Worm (Caenorhabditis elegans) whole organism, L4 larva: ENCODE results near the gene B0393.4.
A peak's percentile ranks its signal among the peaks of the same experiment; 100 is the strongest.

Experiments used
- D1046.2 ChIP-seq: fragments of 200-800 bp; sonication (Bioruptor generic); IDR thresholded peaks from 2 replicates; pipeline ENCODE4 v1.3.6; 2022; ENCODE audit warnings: missing genetic modification characterization, missing compliant biosample characterization
- F10B5.3 ChIP-seq: sonication (generic microtip); optimal IDR thresholded peaks from 2 replicates; lab custom pipeline; 2016; ENCODE audit warnings: mild to moderate bottlenecking, missing genetic modification characterization, missing compliant biosample characterization
- F26F4.8 ChIP-seq: fragments of 200-800 bp; sonication (Bioruptor generic); conservative IDR thresholded peaks from 2 replicates; pipeline ENCODE4 v1.3.6; 2022; ENCODE audit warnings: missing genetic modification characterization, missing compliant biosample characterization
- F37D6.2 ChIP-seq: sonication (generic microtip); optimal IDR thresholded peaks from 2 replicates; lab custom pipeline; 2016; ENCODE audit warnings: mild to moderate bottlenecking, missing genetic modification characterization, missing compliant biosample characterization
- F44E2.7 ChIP-seq: fragments of 200-800 bp; sonication (Bioruptor generic); IDR thresholded peaks from 2 replicates; pipeline ENCODE4 v2.1.2; 2022; ENCODE audit warnings: missing genetic modification characterization, missing compliant biosample characterization
- T20F7.1 ChIP-seq: fragments of 200-800 bp; sonication (Bioruptor generic); optimal IDR thresholded peaks from 2 replicates; lab custom pipeline; 2018; ENCODE audit warnings: mild to moderate bottlenecking, missing genetic modification characterization, missing compliant biosample characterization
- aha-1 ChIP-seq: fragments of 150-350 bp; peaks from one replicate; lab custom pipeline; 2014; ENCODE audit warnings: missing biosample characterization, missing genetic modification characterization
- aly-2 ChIP-seq: sonication (generic microtip); optimal IDR thresholded peaks from 2 replicates; lab custom pipeline; 2018; ENCODE audit warnings: missing biosample characterization, missing genetic modification characterization
- attf-4 ChIP-seq: sonication (generic microtip); optimal IDR thresholded peaks from 3 replicates; lab custom pipeline; 2017; ENCODE audit warnings: missing biosample characterization, missing genetic modification characterization
- ceh-20 ChIP-seq: fragments of 200-800 bp; sonication (Bioruptor generic); IDR thresholded peaks from 2 replicates; pipeline ENCODE4 v1.3.6; 2022; ENCODE audit warnings: missing genetic modification reagents, missing genetic modification characterization, missing compliant biosample characterization
- ceh-28 ChIP-seq: fragments of 150-350 bp; optimal IDR thresholded peaks from 2 replicates; lab custom pipeline; 2014; ENCODE audit warnings: missing biosample characterization, missing genetic modification reagents, missing genetic modification characterization
- ceh-44 ChIP-seq: fragments of 200-800 bp; sonication (Bioruptor generic); IDR thresholded peaks from 2 replicates; pipeline ENCODE4 v1.3.6; 2022; ENCODE audit warnings: missing genetic modification reagents, missing genetic modification characterization, missing compliant biosample characterization
- ceh-82 ChIP-seq: sonication (generic microtip); optimal IDR thresholded peaks from 2 replicates; lab custom pipeline; 2017; ENCODE audit warnings: missing biosample characterization, missing genetic modification characterization
- cey-2 ChIP-seq: sonication (generic microtip); optimal IDR thresholded peaks from 3 replicates; lab custom pipeline; 2017; ENCODE audit warnings: missing genetic modification characterization, mild to moderate bottlenecking, missing compliant biosample characterization, antibody characterized with exemption, borderline replicate concordance; ENCODE audit not compliant: insufficient read depth
- daf-8 ChIP-seq: fragments of 200-800 bp; sonication (Bioruptor generic); IDR thresholded peaks from 2 replicates; pipeline ENCODE4 v1.3.6; 2022; ENCODE audit warnings: missing genetic modification characterization, missing compliant biosample characterization
- duxl-1 ChIP-seq: sonication (generic microtip); optimal IDR thresholded peaks from 2 replicates; lab custom pipeline; 2016; ENCODE audit warnings: mild to moderate bottlenecking, missing genetic modification characterization, moderate library complexity, missing compliant biosample characterization; ENCODE audit not compliant: poor library complexity
- fos-1 ChIP-seq: fragments of 150-350 bp; optimal IDR thresholded peaks from 2 replicates; lab custom pipeline; 2014; ENCODE audit warnings: missing biosample characterization, missing genetic modification characterization
- gei-8 ChIP-seq: fragments of 200-800 bp; sonication (Bioruptor generic); optimal IDR thresholded peaks from 2 replicates; lab custom pipeline; 2018; ENCODE audit warnings: mild to moderate bottlenecking, missing genetic modification characterization, missing compliant biosample characterization
- hlh-30 ChIP-seq: sonication (generic microtip); optimal IDR thresholded peaks from 2 replicates; lab custom pipeline; 2017; ENCODE audit warnings: antibody characterized with exemption, mild to moderate bottlenecking, missing genetic modification characterization, missing compliant biosample characterization; ENCODE audit not compliant: insufficient read depth
- jun-1 ChIP-seq: fragments of 150-350 bp; optimal IDR thresholded peaks from 2 replicates; lab custom pipeline; 2014; ENCODE audit warnings: missing biosample characterization, missing genetic modification reagents, missing genetic modification characterization
- lin-1 ChIP-seq: fragments of 200-800 bp; sonication (Bioruptor generic); IDR thresholded peaks from 2 replicates; pipeline ENCODE4 v1.3.6; 2022; ENCODE audit warnings: missing genetic modification reagents, missing genetic modification characterization, missing compliant biosample characterization
- lin-29 ChIP-seq: fragments of 200-800 bp; sonication (Bioruptor generic); IDR thresholded peaks from 2 replicates; pipeline ENCODE4 v1.3.6; 2022; ENCODE audit warnings: missing genetic modification reagents, missing genetic modification characterization, missing compliant biosample characterization
- lin-38 ChIP-seq: fragments of 200-800 bp; sonication (Bioruptor generic); IDR thresholded peaks from 2 replicates; pipeline ENCODE4 v1.3.6; 2022; ENCODE audit warnings: missing genetic modification reagents, missing genetic modification characterization, missing compliant biosample characterization
- lsy-2 ChIP-seq, 2 experiments: fragments of 150-350 bp in 1 of 2; sonication (generic microtip) in 1 of 2; optimal IDR thresholded peaks; 2 replicates each; lab custom pipeline; 2014 to 2017; ENCODE audit warnings: missing biosample characterization in 2 of 2, missing genetic modification characterization in 2 of 2
- madf-5 ChIP-seq, 2 experiments: fragments of 200-800 bp; sonication (Bioruptor generic); IDR thresholded peaks; 2 replicates each; pipeline ENCODE4 v1.3.6; 2022; ENCODE audit warnings: missing compliant biosample characterization in 2 of 2, missing genetic modification characterization in 2 of 2
- mdt-29 ChIP-seq: fragments of 200-800 bp; sonication (Bioruptor generic); IDR thresholded peaks from 2 replicates; pipeline ENCODE4 v1.3.6; 2022; ENCODE audit warnings: missing genetic modification reagents, missing genetic modification characterization, missing compliant biosample characterization
- mep-1 ChIP-seq: fragments of 150-350 bp; sonication (generic microtip); optimal IDR thresholded peaks from 3 replicates; lab custom pipeline; 2014; ENCODE audit warnings: missing biosample characterization, missing genetic modification characterization
- nhr-10 ChIP-seq: fragments of 150-350 bp; optimal IDR thresholded peaks from 2 replicates; lab custom pipeline; 2014; ENCODE audit warnings: missing biosample characterization, missing genetic modification characterization
- nhr-102 ChIP-seq: sonication (generic microtip); optimal IDR thresholded peaks from 2 replicates; lab custom pipeline; 2016; ENCODE audit warnings: mild to moderate bottlenecking, missing genetic modification characterization, moderate library complexity, missing compliant biosample characterization
- nhr-11 ChIP-seq: fragments of 150-350 bp; optimal IDR thresholded peaks from 2 replicates; lab custom pipeline; 2014; ENCODE audit warnings: missing biosample characterization, missing genetic modification characterization
- nhr-111 ChIP-seq: fragments of 200-800 bp; sonication (Bioruptor generic); optimal IDR thresholded peaks from 2 replicates; lab custom pipeline; 2018; ENCODE audit warnings: mild to moderate bottlenecking, missing genetic modification characterization, missing compliant biosample characterization
- nhr-28 ChIP-seq: fragments of 150-350 bp; optimal IDR thresholded peaks from 2 replicates; lab custom pipeline; 2014; ENCODE audit warnings: missing biosample characterization, missing genetic modification characterization
- nhr-6 ChIP-seq: fragments of 150-350 bp; optimal IDR thresholded peaks from 2 replicates; lab custom pipeline; 2014; ENCODE audit warnings: missing biosample characterization, missing genetic modification characterization
- nhr-76 ChIP-seq: fragments of 150-350 bp; optimal IDR thresholded peaks from 2 replicates; lab custom pipeline; 2014; ENCODE audit warnings: missing biosample characterization, missing genetic modification characterization
- php-3 ChIP-seq: fragments of 200-800 bp; sonication (Bioruptor generic); IDR thresholded peaks from 2 replicates; pipeline ENCODE4 v1.3.6; 2022; ENCODE audit warnings: missing genetic modification reagents, missing genetic modification characterization, missing compliant biosample characterization
- pqm-1 ChIP-seq: sonication (generic microtip); optimal IDR thresholded peaks from 2 replicates; lab custom pipeline; 2017; ENCODE audit warnings: missing biosample characterization, missing genetic modification characterization
- rbr-2 ChIP-seq: sonication (generic microtip); optimal IDR thresholded peaks from 2 replicates; lab custom pipeline; 2016; ENCODE audit warnings: missing genotype, missing genetic modification characterization, missing compliant biosample characterization
- set-16 ChIP-seq: fragments of 200-800 bp; sonication (Bioruptor generic); IDR thresholded peaks from 2 replicates; pipeline ENCODE4 v1.3.6; 2022; ENCODE audit warnings: missing genetic modification reagents, missing genetic modification characterization, missing compliant biosample characterization
- skn-1 ChIP-seq: fragments of 150-350 bp; optimal IDR thresholded peaks from 2 replicates; lab custom pipeline; 2014; ENCODE audit warnings: missing biosample characterization, missing genetic modification characterization
- tag-97 ChIP-seq: fragments of 200-800 bp; sonication (Bioruptor generic); IDR thresholded peaks from 2 replicates; pipeline ENCODE4 v1.3.6; 2022; ENCODE audit warnings: missing genetic modification characterization, missing compliant biosample characterization
- unc-39 ChIP-seq: sonication (generic microtip); optimal IDR thresholded peaks from 2 replicates; lab custom pipeline; 2017; ENCODE audit warnings: missing biosample characterization, missing genetic modification characterization
- zfp-2 ChIP-seq: sonication (generic microtip); optimal IDR thresholded peaks from 2 replicates; lab custom pipeline; 2016; ENCODE audit warnings: mild to moderate bottlenecking, missing genetic modification characterization, missing compliant biosample characterization
- zfp-3 ChIP-seq: fragments of 200-800 bp; sonication (Bioruptor generic); conservative IDR thresholded peaks from 2 replicates; pipeline ENCODE4 v1.3.6; 2022; ENCODE audit warnings: missing genetic modification reagents, missing genetic modification characterization, missing compliant biosample characterization
- ztf-11 ChIP-seq: fragments of 150-350 bp; optimal IDR thresholded peaks from 2 replicates; lab custom pipeline; 2014; ENCODE audit warnings: missing biosample characterization, missing genetic modification characterization

The B0393.4 gene

DNA sequence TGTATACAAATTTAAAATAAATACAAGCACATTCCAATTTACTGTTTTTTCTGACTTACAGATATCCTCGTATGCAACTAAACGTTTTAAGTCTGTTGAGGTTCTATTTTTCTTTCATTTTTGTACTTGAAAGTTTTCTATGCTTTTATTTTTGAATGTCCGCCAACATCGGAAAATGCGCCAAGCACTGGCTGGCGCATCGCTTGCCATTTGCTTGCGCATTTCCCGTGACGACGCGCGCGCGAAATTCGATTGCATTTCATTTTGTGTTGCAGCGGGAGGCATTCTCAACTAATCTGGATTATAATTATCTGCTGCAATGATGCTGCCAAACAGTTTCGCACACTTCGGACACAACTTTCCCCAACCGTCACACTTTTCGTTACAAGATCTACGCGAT is 6.4 kb downstream of the B0393.4 start, which contains the start of gene fbxl-2 (continued):
- TF ChIP-seq cey-2 (tag; lab: Kevin White, UChicago) = no peak
- TF ChIP-seq F44E2.7 (GFP tag; lab: Robert Waterston, UW) = no peak
- TF ChIP-seq rbr-2 (tag; lab: Kevin White, UChicago) = peak; percentile 94
- TF ChIP-seq ceh-82 (tag; lab: Kevin White, UChicago) = no peak
- peak; percentile 90 for TF ChIP-seq nhr-11 (tag; lab: Kevin White, UChicago)
- TF ChIP-seq nhr-76 = no peak
- peak; percentile 83 for TF ChIP-seq lin-29 (GFP tag; lab: Robert Waterston, UW)
- TF ChIP-seq aly-2 (tag; lab: Kevin White, UChicago) = no peak
- peak; percentile 90 for TF ChIP-seq hlh-30 (tag; lab: Kevin White, UChicago)
- peak; percentile 77 for TF ChIP-seq mdt-29 (GFP tag; lab: Robert Waterston, UW)
- peak; percentile 73 for TF ChIP-seq php-3 (GFP tag; lab: Robert Waterston, UW)
- TF ChIP-seq jun-1 (tag; lab: Kevin White, UChicago) = peak; percentile 65
- peak; percentile 51 for TF ChIP-seq pqm-1 (tag; lab: Kevin White, UChicago)
- no peak for TF ChIP-seq skn-1 (tag; lab: Kevin White, UChicago)
- peak; percentile 94 for TF ChIP-seq lin-38 (GFP tag; lab: Robert Waterston, UW)
- TF ChIP-seq madf-5 (GFP tag; IDR thresholded peaks at IDR 0.05; lab: Robert Waterston, UW) = peak in 1 of 2 experiments; percentile 73; a peak in 1 of 4 replicates
- TF ChIP-seq ztf-11 = no peak
- TF ChIP-seq ceh-20 (GFP tag; lab: Robert Waterston, UW) = peak; percentile 93
- peak; percentile 3 for TF ChIP-seq fos-1 (tag; lab: Kevin White, UChicago)
- TF ChIP-seq mep-1 (tag; lab: Kevin White, UChicago) = peak; percentile 95
- TF ChIP-seq attf-4 (tag; lab: Kevin White, UChicago) = no peak
- TF ChIP-seq zfp-3 (GFP tag; lab: Robert Waterston, UW) = peak; percentile 90; the same call in 1 of the 2 replicates
- peak; percentile 92 for TF ChIP-seq nhr-6 (tag; lab: Kevin White, UChicago)
- TF ChIP-seq F37D6.2 (tag; lab: Kevin White, UChicago) = peak; percentile 92
- peak; percentile 94 for TF ChIP-seq duxl-1 (tag; lab: Kevin White, UChicago)
- TF ChIP-seq lin-1 = peak; percentile 87
- TF ChIP-seq F26F4.8 (GFP tag; lab: Robert Waterston, UW) = no peak
- TF ChIP-seq D1046.2 (GFP tag; lab: Robert Waterston, UW) = peak; percentile 82; the same call in 1 of the 2 replicates
- peak; percentile 47; the same call in 1 of the 2 replicates for TF ChIP-seq set-16 (GFP tag; lab: Robert Waterston, UW)
- no peak for TF ChIP-seq tag-97 (GFP tag; lab: Robert Waterston, UW)
- 0 out of 2 replicates have a peak, but pooled peaks have one; percentile 6 for TF ChIP-seq ceh-44 (GFP tag; lab: Robert Waterston, UW)
- peak; percentile 76 for TF ChIP-seq nhr-28 (tag; lab: Kevin White, UChicago)
- TF ChIP-seq nhr-102 (tag; lab: Kevin White, UChicago) = peak; percentile 96
- peak; percentile 71 for TF ChIP-seq zfp-2 (tag; lab: Kevin White, UChicago)
- peak; percentile 41 for TF ChIP-seq gei-8
- peak; percentile 85 to 97 for TF ChIP-seq lsy-2 (tag; optimal IDR thresholded peaks at IDR 0.05; lab: Kevin White, UChicago)
- peak; percentile 6 for TF ChIP-seq ceh-28 (tag; lab: Kevin White, UChicago)
- TF ChIP-seq nhr-10 = no peak
- TF ChIP-seq aha-1 (tag; lab: Kevin White, UChicago) = peak; percentile 93
- TF ChIP-seq unc-39 (tag; lab: Kevin White, UChicago) = no peak
- peak; percentile 55 for TF ChIP-seq nhr-111 (GFP tag; lab: Kevin White, UChicago)
- TF ChIP-seq F10B5.3 (tag; lab: Kevin White, UChicago) = peak; percentile 83
- TF ChIP-seq T20F7.1 (GFP tag; lab: Kevin White, UChicago) = no peak
- no peak for TF ChIP-seq daf-8 (GFP tag; lab: Robert Waterston, UW)
- TF ChIP-seq, all 104 proteins: peak for 78
